Worm (Caenorhabditis elegans) whole organism, midembryonic: ENCODE measurements around the gene F18G5.6.

Experiments used
- T22C8.4 ChIP-seq: fragments of 200-800 bp; sonication (Bioruptor generic); IDR thresholded peaks from 2 replicates; pipeline ENCODE4 v1.3.6; 2022; ENCODE audit warnings: missing genetic modification characterization, missing compliant biosample characterization
- cog-1 ChIP-seq: sonication (generic microtip); optimal IDR thresholded peaks from 2 replicates; lab custom pipeline; 2016; ENCODE audit warnings: missing genetic modification characterization, missing compliant biosample characterization
- flt-1 ChIP-seq: fragments of 200-800 bp; sonication (Bioruptor generic); IDR thresholded peaks from 2 replicates; pipeline ENCODE4 v1.3.6; 2022; ENCODE audit warnings: missing genetic modification characterization, missing compliant biosample characterization
- klf-2 ChIP-seq: fragments of 200-800 bp; sonication (Bioruptor generic); conservative IDR thresholded peaks from 2 replicates; pipeline ENCODE4 v1.3.6; 2022; ENCODE audit warnings: missing genetic modification reagents, missing genetic modification characterization, missing compliant biosample characterization
- med-1 ChIP-seq: sonication (generic microtip); optimal IDR thresholded peaks from 2 replicates; lab custom pipeline; 2017; ENCODE audit warnings: missing genetic modification characterization, mild to moderate bottlenecking, missing compliant biosample characterization, antibody characterized with exemption, missing genetic modification reagents; ENCODE audit not compliant: insufficient read depth
- ref-1 ChIP-seq: fragments of 200-800 bp; sonication (Bioruptor generic); conservative IDR thresholded peaks from 2 replicates; pipeline ENCODE4 v1.3.6; 2022; ENCODE audit warnings: missing genetic modification reagents, missing genetic modification characterization, missing compliant biosample characterization
- tab-1 ChIP-seq: fragments of 200-800 bp; sonication (Bioruptor generic); IDR thresholded peaks from 2 replicates; pipeline ENCODE4 v1.3.6; 2022; ENCODE audit warnings: missing genetic modification characterization, missing compliant biosample characterization
- ztf-23 ChIP-seq: fragments of 200-800 bp; sonication (Bioruptor generic); IDR thresholded peaks from 2 replicates; pipeline ENCODE4 v1.3.6; 2022; ENCODE audit warnings: missing genetic modification reagents, missing genetic modification characterization, missing compliant biosample characterization
- ztf-29 ChIP-seq: fragments of 200-800 bp; sonication (Bioruptor generic); IDR thresholded peaks from 2 replicates; pipeline ENCODE4 v1.3.6; 2022; ENCODE audit warnings: missing genetic modification reagents, missing genetic modification characterization, missing compliant biosample characterization

F18G5.6 gene

ce11 chrX:9212675-9213074 lies 51.5 kb downstream of the F18G5.6 start:
- no peak for TF ChIP-seq ztf-29 (GFP tag; lab: Robert Waterston, UW)
- TF ChIP-seq tab-1 (GFP tag; lab: Robert Waterston, UW): no peak
- no peak for TF ChIP-seq cog-1 (tag; lab: Kevin White, UChicago)
- no peak for TF ChIP-seq klf-2 (GFP tag; lab: Robert Waterston, UW)
- no peak for TF ChIP-seq ztf-23
- no peak for TF ChIP-seq flt-1 (GFP tag; lab: Robert Waterston, UW)
- TF ChIP-seq med-1 (GFP tag; lab: Kevin White, UChicago): no peak
- no peak for TF ChIP-seq ref-1
- no peak for TF ChIP-seq T22C8.4 (GFP tag; lab: Robert Waterston, UW)
